Worm (Caenorhabditis elegans) whole organism, L3 larva: ENCODE measurements around the gene str-139.

Experiments used
- ceh-82 ChIP-seq: fragments of 150-350 bp; optimal IDR thresholded peaks from 2 replicates; lab custom pipeline; 2014; ENCODE audit warnings: missing biosample characterization, missing genetic modification characterization
- daf-12 ChIP-seq: fragments of 150-350 bp; optimal IDR thresholded peaks from 2 replicates; lab custom pipeline; 2014; ENCODE audit warnings: missing biosample characterization, missing genetic modification reagents, missing genetic modification characterization
- elt-3 ChIP-seq, 3 experiments: fragments of 150-350 bp in 1 of 3; sonication (generic microtip) in 2 of 3; optimal IDR thresholded peaks; 2 replicates in 2 of 3; 4 replicates in 1 of 3; lab custom pipeline; 2014 to 2017; ENCODE audit warnings: missing biosample characterization in 3 of 3, missing genetic modification characterization in 3 of 3
- fos-1 ChIP-seq: fragments of 150-350 bp; optimal IDR thresholded peaks from 2 replicates; lab custom pipeline; 2014; ENCODE audit warnings: missing biosample characterization, missing genetic modification characterization
- nhr-237 ChIP-seq: fragments of 150-350 bp; optimal IDR thresholded peaks from 2 replicates; lab custom pipeline; 2014; ENCODE audit warnings: missing biosample characterization, missing genetic modification characterization
- pha-4 ChIP-seq: fragments of 150-350 bp; optimal IDR thresholded peaks from 2 replicates; lab custom pipeline; 2014; ENCODE audit warnings: missing biosample characterization, missing genetic modification reagents, missing genetic modification characterization
- tbx-2 ChIP-seq: sonication (generic microtip); optimal IDR thresholded peaks from 2 replicates; lab custom pipeline; 2016; ENCODE audit warnings: mild to moderate bottlenecking, missing genetic modification characterization, missing compliant biosample characterization
- ztf-4 ChIP-seq: fragments of 150-350 bp; optimal IDR thresholded peaks from 2 replicates; lab custom pipeline; 2014; ENCODE audit warnings: missing biosample characterization, missing genetic modification characterization

DNA sequence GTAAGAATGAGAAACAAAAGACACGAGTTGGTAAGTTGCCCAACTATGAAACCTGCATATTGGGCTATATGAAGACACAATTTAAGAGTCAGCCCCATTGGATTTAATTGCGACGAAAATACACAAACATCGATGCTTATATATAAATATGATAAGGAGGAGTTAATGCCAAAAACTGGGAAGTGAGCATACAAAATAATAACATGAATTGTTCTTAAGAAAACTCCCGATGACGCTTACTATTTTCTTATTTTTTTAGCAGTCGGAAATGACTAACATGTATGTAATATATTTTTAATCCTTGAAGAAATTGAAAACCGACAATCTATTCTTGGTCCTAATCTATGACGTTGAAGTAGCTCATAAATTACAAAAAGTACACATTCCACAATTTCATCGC, 10.1 kb upstream of the str-139 start, which contains the start of gene str-144:
- no peak for TF ChIP-seq nhr-237 (tag; lab: Kevin White, UChicago)
- no peak for TF ChIP-seq ztf-4
- no peak for TF ChIP-seq pha-4 (tag; lab: Kevin White, UChicago)
- no peak for TF ChIP-seq tbx-2 (tag; lab: Kevin White, UChicago)
- TF ChIP-seq daf-12, result no peak
- TF ChIP-seq elt-3 (tag; optimal IDR thresholded peaks at IDR 0.05; lab: Kevin White, UChicago), result no peak
- no peak for TF ChIP-seq fos-1 (tag; lab: Kevin White, UChicago)
- no peak for TF ChIP-seq ceh-82 (tag; lab: Kevin White, UChicago)
